Fruit fly (Drosophila melanogaster) whole organism, prepupa: ENCODE measurements around the gene Cdk1.

Source experiments
- CG3032 ChIP-seq: fragments of 200-800 bp; optimal IDR thresholded peaks from 2 replicates; lab custom pipeline; 2019; ENCODE audit warnings: missing biosample characterization, mild to moderate bottlenecking, missing genetic modification characterization, moderate library complexity
- Gug ChIP-seq: fragments of 200-800 bp; sonication (Bioruptor generic); IDR thresholded peaks from 2 replicates; pipeline ENCODE4 v1.3.6; 2022; ENCODE audit warnings: missing biosample characterization, missing genetic modification characterization
- eg ChIP-seq: fragments of 200-800 bp; sonication (Bioruptor generic); IDR thresholded peaks from 3 replicates; pipeline ENCODE4 v1.3.6; 2022; ENCODE audit warnings: missing biosample characterization, missing genetic modification characterization
- fkh ChIP-seq: fragments of 200-800 bp; sonication (Bioruptor generic); optimal IDR thresholded peaks from 3 replicates; lab custom pipeline; 2017; ENCODE audit warnings: missing biosample characterization, mild to moderate bottlenecking, missing genetic modification characterization, moderate library complexity
- pdm3 ChIP-seq: fragments of 200-800 bp; sonication (Bioruptor generic); optimal IDR thresholded peaks from 3 replicates; lab custom pipeline; 2016; ENCODE audit warnings: missing biosample characterization, missing genetic modification characterization
- salr ChIP-seq, 2 experiments: fragments of 200-800 bp; sonication (Bioruptor generic); optimal IDR thresholded peaks; 3 replicates each; lab custom pipeline; 2016 to 2018; ENCODE audit warnings: missing biosample characterization in 2 of 2, missing genetic modification characterization in 2 of 2, mild to moderate bottlenecking in 1 of 2
- spab ChIP-seq: fragments of 200-800 bp; sonication (Bioruptor generic); optimal IDR thresholded peaks from 2 replicates; lab custom pipeline; 2017; ENCODE audit warnings: missing biosample characterization, mild to moderate bottlenecking, missing genetic modification characterization, missing genetic modification reagents

DNA sequence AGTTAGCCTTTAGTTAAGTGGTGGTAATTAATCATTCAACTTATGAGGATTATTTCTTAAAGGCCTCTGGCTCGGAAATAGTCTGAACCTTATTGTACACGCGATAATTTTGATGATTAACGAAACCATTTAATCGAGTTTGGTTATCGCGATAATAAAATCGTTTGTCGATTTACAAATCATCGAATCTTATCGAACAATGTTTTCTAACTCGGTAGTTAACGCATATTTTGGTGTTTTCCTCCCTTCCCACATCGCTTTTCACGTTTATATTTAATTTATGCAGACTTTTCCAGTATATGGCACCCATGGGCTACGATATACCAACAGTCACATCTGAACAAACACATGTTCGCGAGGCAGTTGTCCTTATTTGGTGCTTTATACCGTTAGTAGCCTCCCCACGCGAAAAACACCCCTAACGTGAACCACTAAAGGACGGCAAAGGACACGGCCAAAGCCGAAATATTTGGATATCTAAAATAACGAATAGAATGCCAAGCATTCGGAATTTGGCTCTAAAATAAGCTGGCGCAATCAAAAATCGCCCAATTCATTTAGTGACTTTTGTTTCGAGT is 41.9 kb downstream of the Cdk1 start, which contains the start of gene Frmd5:
- TF ChIP-seq CG3032 (tag; lab: Kevin White, UChicago) (no peak), Gug (GFP tag; lab: Robert Waterston, UW) (no peak), fkh (GFP tag; lab: Kevin White, UChicago) (no peak), pdm3 (no peak), eg (no peak), salr (GFP tag; optimal IDR thresholded peaks at IDR 0.05; lab: Kevin White, UChicago) (no peak), spab (no peak)
